Fruit fly (Drosophila melanogaster): Measurements from ENCODE around the gene Obp85a.

The Obp85a gene

dm6 chr3R:8420497-8420896, at the start of gene Obp85a:
Obp85a (minus strand) TSS chr3R:8420597.
- no peak for TF ChIP-seq Hr96 (GFP tag; optimal IDR thresholded peaks at IDR 0.05)
- TF ChIP-seq CG12768 (GFP tag; optimal IDR thresholded peaks at IDR 0.05): no peak

- TF ChIP-seq Hr96 (GFP tag; optimal IDR thresholded peaks at IDR 0.05) (no peak), CG5204 (GFP tag; optimal IDR thresholded peaks at IDR 0.05) (no peak), CG12768 (GFP tag; optimal IDR thresholded peaks at IDR 0.05) (no peak), Clk (GFP tag; optimal IDR thresholded peaks at IDR 0.05) (no peak), toe (GFP tag; optimal IDR thresholded peaks at IDR 0.05) (no peak), CG33017 (tag; optimal IDR thresholded peaks at IDR 0.05) (no peak), tj (GFP tag; optimal IDR thresholded peaks at IDR 0.05) (no peak), CG1620 (GFP tag; optimal IDR thresholded peaks at IDR 0.05) (no peak), bab1 (GFP tag; optimal IDR thresholded peaks at IDR 0.05) (no peak), CG7101 (tag; optimal IDR thresholded peaks at IDR 0.05) (no peak), CG7045 (GFP tag; optimal IDR thresholded peaks at IDR 0.05) (no peak), Crg-1 (GFP tag; optimal IDR thresholded peaks at IDR 0.05) (no peak), kay (GFP tag; ENCODE audit: borderline replicate concordance) (no peak), ovo (GFP tag; optimal IDR thresholded peaks at IDR 0.05) (no peak), Mnt (GFP tag; optimal IDR thresholded peaks at IDR 0.05) (no peak), cnc (optimal IDR thresholded peaks at IDR 0.05) (no peak)
Measured at dm6 chr3R:8469716-8470393, 49.5 kb upstream of the Obp85a start.

dm6 chr3R:8467819-8468421, 47.5 kb upstream of the Obp85a start:
- TF ChIP-seq kay (GFP tag; ENCODE audit: borderline replicate concordance) (no peak), CG12768 (GFP tag; optimal IDR thresholded peaks at IDR 0.05) (no peak), CG7101 (tag; optimal IDR thresholded peaks at IDR 0.05) (no peak), CG14711 (tag; optimal IDR thresholded peaks at IDR 0.05) (no peak), tj (GFP tag; optimal IDR thresholded peaks at IDR 0.05) (no peak), bab1 (GFP tag; optimal IDR thresholded peaks at IDR 0.05) (no peak), Hr96 (GFP tag; optimal IDR thresholded peaks at IDR 0.05) (no peak), CG1620 (GFP tag; optimal IDR thresholded peaks at IDR 0.05) (no peak)

- TF ChIP-seq CG7045 (GFP tag; optimal IDR thresholded peaks at IDR 0.05) (no peak), bab1 (GFP tag; optimal IDR thresholded peaks at IDR 0.05) (no peak), pad (GFP tag; optimal IDR thresholded peaks at IDR 0.05) (no peak), CG7101 (tag; optimal IDR thresholded peaks at IDR 0.05) (no peak), cic (GFP tag; optimal IDR thresholded peaks at IDR 0.05) (no peak), Mnt (GFP tag; optimal IDR thresholded peaks at IDR 0.05) (no peak), CG12768 (GFP tag; optimal IDR thresholded peaks at IDR 0.05) (no peak), tj (GFP tag; optimal IDR thresholded peaks at IDR 0.05) (no peak), CG1620 (GFP tag; optimal IDR thresholded peaks at IDR 0.05) (no peak), kay (GFP tag; ENCODE audit: borderline replicate concordance) (no peak), Hr96 (GFP tag; optimal IDR thresholded peaks at IDR 0.05) (no peak)
Measured at dm6 chr3R:8463904-8464303, 43.5 kb upstream of the Obp85a start.

dm6 chr3R:8456461-8456860, 36.1 kb upstream of the Obp85a start:
- no peak for TF ChIP-seq CG1620 (GFP tag; optimal IDR thresholded peaks at IDR 0.05)

dm6 chr3R:8453344-8453743, 32.9 kb upstream of the Obp85a start:
- TF ChIP-seq bab1 (GFP tag; optimal IDR thresholded peaks at IDR 0.05): no peak
- TF ChIP-seq CG14711 (tag; optimal IDR thresholded peaks at IDR 0.05): no peak
- no peak for TF ChIP-seq cnc (optimal IDR thresholded peaks at IDR 0.05)
- TF ChIP-seq pad (GFP tag; optimal IDR thresholded peaks at IDR 0.05): no peak
- no peak for TF ChIP-seq ovo (GFP tag; optimal IDR thresholded peaks at IDR 0.05)
- no peak for TF ChIP-seq kay (GFP tag; ENCODE audit: borderline replicate concordance)
- no peak for TF ChIP-seq CG33017 (tag; optimal IDR thresholded peaks at IDR 0.05)
- no peak for TF ChIP-seq Crg-1 (GFP tag; optimal IDR thresholded peaks at IDR 0.05)
- TF ChIP-seq CG1620 (GFP tag; optimal IDR thresholded peaks at IDR 0.05): no peak
- TF ChIP-seq Mnt (GFP tag; optimal IDR thresholded peaks at IDR 0.05): no peak
- no peak for TF ChIP-seq CG5204 (GFP tag; optimal IDR thresholded peaks at IDR 0.05)
- TF ChIP-seq CG11617 (GFP tag; optimal IDR thresholded peaks at IDR 0.05): no peak

- TF ChIP-seq Crg-1 (GFP tag; optimal IDR thresholded peaks at IDR 0.05) (no peak), CG33017 (tag; optimal IDR thresholded peaks at IDR 0.05) (no peak), CG7045 (GFP tag; optimal IDR thresholded peaks at IDR 0.05) (no peak), cic (GFP tag; optimal IDR thresholded peaks at IDR 0.05) (no peak), CG12768 (GFP tag; optimal IDR thresholded peaks at IDR 0.05) (no peak), ovo (GFP tag; optimal IDR thresholded peaks at IDR 0.05) (no peak), CG1620 (GFP tag; optimal IDR thresholded peaks at IDR 0.05) (no peak), Hr96 (GFP tag; optimal IDR thresholded peaks at IDR 0.05) (no peak), Mnt (GFP tag; optimal IDR thresholded peaks at IDR 0.05) (no peak), cnc (optimal IDR thresholded peaks at IDR 0.05) (no peak), tj (GFP tag; optimal IDR thresholded peaks at IDR 0.05) (no peak), bab1 (GFP tag; optimal IDR thresholded peaks at IDR 0.05) (no peak), Clk (GFP tag; optimal IDR thresholded peaks at IDR 0.05) (no peak), toe (GFP tag; optimal IDR thresholded peaks at IDR 0.05) (no peak), CG14711 (tag; optimal IDR thresholded peaks at IDR 0.05) (no peak), pad (GFP tag; optimal IDR thresholded peaks at IDR 0.05) (no peak), kay (GFP tag; ENCODE audit: borderline replicate concordance) (no peak), CG7101 (tag; optimal IDR thresholded peaks at IDR 0.05) (no peak), CG11617 (GFP tag; optimal IDR thresholded peaks at IDR 0.05) (no peak), CG5204 (GFP tag; optimal IDR thresholded peaks at IDR 0.05) (no peak)
Measured at dm6 chr3R:8448943-8449342, 28.5 kb upstream of the Obp85a start.

Measured in whole organism, adult.